Fruit fly (Drosophila melanogaster): ENCODE results near the gene CG31678.

CG31678 gene

DNA sequence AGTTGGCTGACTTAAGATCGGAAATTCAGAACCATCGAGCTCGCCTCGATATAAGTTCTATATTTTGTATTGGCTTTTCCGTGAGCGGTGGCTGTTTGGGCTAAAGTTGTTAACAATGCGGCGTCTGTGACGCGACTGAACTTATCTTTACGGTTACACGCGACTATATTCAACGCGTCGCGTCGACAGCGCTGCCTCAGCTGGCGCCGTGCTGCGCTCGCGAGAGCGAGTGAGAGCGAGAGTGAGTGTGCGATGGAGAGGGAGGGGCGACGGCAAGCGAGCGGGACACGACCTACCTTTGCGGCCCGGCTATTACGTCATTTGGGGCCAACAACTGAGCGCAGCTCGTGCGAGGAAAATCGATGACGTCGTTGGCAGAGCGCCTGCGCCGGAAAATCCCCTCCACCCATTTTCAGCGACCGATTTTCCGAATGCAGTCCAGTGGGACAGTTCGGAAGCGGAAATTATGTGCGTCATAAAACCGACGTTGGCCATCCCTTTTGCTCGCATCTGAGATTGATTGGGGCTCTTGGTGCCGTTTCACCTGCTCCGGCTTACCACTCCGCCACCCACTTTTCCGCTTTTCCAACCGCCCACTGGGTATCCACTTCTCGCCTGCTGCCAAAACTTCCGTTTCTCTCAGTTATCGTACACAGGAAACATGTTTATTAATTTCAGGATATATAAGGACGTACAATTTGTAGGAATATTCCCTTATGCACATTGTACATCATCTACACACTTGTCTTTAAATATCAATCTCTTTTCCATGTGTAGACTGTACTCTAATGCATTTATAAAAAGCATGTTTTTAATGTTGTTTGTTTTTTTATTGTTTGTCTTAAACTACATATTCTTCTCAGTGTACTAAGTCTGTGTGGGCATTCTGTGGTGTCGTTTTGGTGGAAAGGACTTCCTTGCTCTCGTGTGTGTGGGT, 39.0 kb upstream of the CG31678 start, which contains the start of gene Hr38 (continued):
- TF ChIP-seq CG17385 (GFP tag; optimal IDR thresholded peaks at IDR 0.05) = peak; percentile 26
- TF ChIP-seq B-H1 (GFP tag; IDR thresholded peaks at IDR 0.05) = no peak
- peak; percentile 13 for TF ChIP-seq CG9609 (GFP tag; optimal IDR thresholded peaks at IDR 0.05)
- no peak for TF ChIP-seq MBD-R2 (GFP tag; IDR thresholded peaks at IDR 0.05)
- no peak for TF ChIP-seq CG3995 (GFP tag; optimal IDR thresholded peaks at IDR 0.05)
- 0 out of 2 replicates have a peak, but pooled peaks have one; percentile 30 for TF ChIP-seq CG4360 (GFP tag; IDR thresholded peaks at IDR 0.05)
- TF ChIP-seq row (GFP tag; IDR thresholded peaks at IDR 0.05) = peak; percentile 74
- no peak for TF ChIP-seq Dad (GFP tag; optimal IDR thresholded peaks at IDR 0.05)
- TF ChIP-seq CG5245 (GFP tag; optimal IDR thresholded peaks at IDR 0.05) = no peak
- no peak for TF ChIP-seq cato (GFP tag; optimal IDR thresholded peaks at IDR 0.05; ENCODE audit: borderline replicate concordance)
- peak; percentile 10 for TF ChIP-seq CG4424 (GFP tag; optimal IDR thresholded peaks at IDR 0.05)
- no peak for TF ChIP-seq MTF-1 (GFP tag; optimal IDR thresholded peaks at IDR 0.05; ENCODE audit: borderline replicate concordance)
- no peak for TF ChIP-seq CG13123 (GFP tag; optimal IDR thresholded peaks at IDR 0.05)
- no peak for TF ChIP-seq CG15601 (tag; optimal IDR thresholded peaks at IDR 0.05)
- TF ChIP-seq CG30431 (GFP tag; optimal IDR thresholded peaks at IDR 0.05) = no peak
- 0 out of 3 replicates have a peak, but pooled peaks have one; percentile 35 for TF ChIP-seq Mrtf (GFP tag; IDR thresholded peaks at IDR 0.05)
- no peak for TF ChIP-seq klu (GFP tag; IDR thresholded peaks at IDR 0.05)
- no peak for TF ChIP-seq Nf-YC (tag; optimal IDR thresholded peaks at IDR 0.05)
- TF ChIP-seq CG4854 (GFP tag; optimal IDR thresholded peaks at IDR 0.05) = no peak
- no peak for TF ChIP-seq CG1233 (GFP tag; optimal IDR thresholded peaks at IDR 0.05)
- no peak for TF ChIP-seq salm (tag; optimal IDR thresholded peaks at IDR 0.05)
- TF ChIP-seq sd (tag; optimal IDR thresholded peaks at IDR 0.05) = no peak
- peak; percentile 44; the same call in 1 of the 2 replicates for TF ChIP-seq wdn (GFP tag; IDR thresholded peaks at IDR 0.05)
- peak; percentile 45 for TF ChIP-seq gro (GFP tag; optimal IDR thresholded peaks at IDR 0.05)
- TF ChIP-seq CG7556 (GFP tag; optimal IDR thresholded peaks at IDR 0.05) = peak; percentile 72
- no peak for TF ChIP-seq CG6689 (GFP tag; IDR thresholded peaks at IDR 0.05)
- TF ChIP-seq NC2β (GFP tag; optimal IDR thresholded peaks at IDR 0.05) = no peak
- TF ChIP-seq Myb (GFP tag; optimal IDR thresholded peaks at IDR 0.05) = peak; percentile 37
- no peak for TF ChIP-seq Asciz (GFP tag; optimal IDR thresholded peaks at IDR 0.05)
- no peak for TF ChIP-seq CG11456 (GFP tag; IDR thresholded peaks at IDR 0.05)
- TF ChIP-seq her (GFP tag; optimal IDR thresholded peaks at IDR 0.05) = peak; percentile 41
- no peak for TF ChIP-seq pb (GFP tag; optimal IDR thresholded peaks at IDR 0.05)
- peak; percentile 30 for TF ChIP-seq CG33557 (GFP tag; optimal IDR thresholded peaks at IDR 0.05)
- TF ChIP-seq bcd (GFP tag; optimal IDR thresholded peaks at IDR 0.05) = peak; percentile 47
- no peak for TF ChIP-seq toy (GFP tag; IDR thresholded peaks at IDR 0.05)
- peak; percentile 98 for TF ChIP-seq onecut (GFP tag; IDR thresholded peaks at IDR 0.05)
- no peak for TF ChIP-seq CG2889 (GFP tag; IDR thresholded peaks at IDR 0.05)
- TF ChIP-seq ap (GFP tag; IDR thresholded peaks at IDR 0.05) = no peak
- no peak for TF ChIP-seq Spps (tag; optimal IDR thresholded peaks at IDR 0.05)
- TF ChIP-seq ERR (GFP tag; optimal IDR thresholded peaks at IDR 0.05) = peak; percentile 9
- TF ChIP-seq CG10462 (GFP tag; optimal IDR thresholded peaks at IDR 0.05) = no peak
- peak; percentile 18 for TF ChIP-seq Six4 (GFP tag; optimal IDR thresholded peaks at IDR 0.05)
- no peak for TF ChIP-seq bbx (GFP tag; IDR thresholded peaks at IDR 0.05; ENCODE audit: partially characterized antibody)
- no peak for TF ChIP-seq CG17912 (GFP tag; optimal IDR thresholded peaks at IDR 0.05)
- no peak for TF ChIP-seq CG7963 (GFP tag; IDR thresholded peaks at IDR 0.05; ENCODE audit: partially characterized antibody)
- TF ChIP-seq pho (GFP tag; optimal IDR thresholded peaks at IDR 0.05) = peak; percentile 55
- TF ChIP-seq CG13296 (GFP tag; optimal IDR thresholded peaks at IDR 0.05) = peak; percentile 50
- TF ChIP-seq Bteb2 (GFP tag; optimal IDR thresholded peaks at IDR 0.05) = no peak
- TF ChIP-seq dmrt11E (tag; optimal IDR thresholded peaks at IDR 0.05) = no peak
- no peak for TF ChIP-seq CG17186 (GFP tag; optimal IDR thresholded peaks at IDR 0.05)

All from whole organism, embryonic.